Worm (Caenorhabditis elegans) whole organism, L4 larva: ENCODE measurements around the gene M04B2.2.
A peak's percentile ranks its signal among the peaks of the same experiment; 100 is the strongest.

Source experiments
- D1046.2 ChIP-seq: fragments of 200-800 bp; sonication (Bioruptor generic); IDR thresholded peaks from 2 replicates; pipeline ENCODE4 v1.3.6; 2022; ENCODE audit warnings: missing genetic modification characterization, missing compliant biosample characterization
- F44E2.7 ChIP-seq: fragments of 200-800 bp; sonication (Bioruptor generic); IDR thresholded peaks from 2 replicates; pipeline ENCODE4 v2.1.2; 2022; ENCODE audit warnings: missing genetic modification characterization, missing compliant biosample characterization
- T20F7.1 ChIP-seq: fragments of 200-800 bp; sonication (Bioruptor generic); optimal IDR thresholded peaks from 2 replicates; lab custom pipeline; 2018; ENCODE audit warnings: mild to moderate bottlenecking, missing genetic modification characterization, missing compliant biosample characterization
- Y105C5A.15 ChIP-seq: fragments of 200-800 bp; sonication (Bioruptor generic); IDR thresholded peaks from 2 replicates; pipeline ENCODE4 v1.3.6; 2022; ENCODE audit warnings: missing genetic modification characterization, missing compliant biosample characterization
- Y5F2A.4 ChIP-seq: fragments of 200-800 bp; sonication (Bioruptor generic); optimal IDR thresholded peaks from 2 replicates; lab custom pipeline; 2018; ENCODE audit warnings: mild to moderate bottlenecking, missing genetic modification characterization, missing compliant biosample characterization
- aha-1 ChIP-seq: fragments of 150-350 bp; peaks from one replicate; lab custom pipeline; 2014; ENCODE audit warnings: missing biosample characterization, missing genetic modification characterization
- attf-4 ChIP-seq: sonication (generic microtip); optimal IDR thresholded peaks from 3 replicates; lab custom pipeline; 2017; ENCODE audit warnings: missing biosample characterization, missing genetic modification characterization
- ceh-44 ChIP-seq: fragments of 200-800 bp; sonication (Bioruptor generic); IDR thresholded peaks from 2 replicates; pipeline ENCODE4 v1.3.6; 2022; ENCODE audit warnings: missing genetic modification reagents, missing genetic modification characterization, missing compliant biosample characterization
- ces-1 ChIP-seq: fragments of 150-350 bp; sonication (generic microtip); optimal IDR thresholded peaks from 4 replicates; lab custom pipeline; 2014; ENCODE audit warnings: missing biosample characterization, missing genetic modification reagents, missing genetic modification characterization
- cey-2 ChIP-seq: sonication (generic microtip); optimal IDR thresholded peaks from 3 replicates; lab custom pipeline; 2017; ENCODE audit warnings: missing genetic modification characterization, mild to moderate bottlenecking, missing compliant biosample characterization, antibody characterized with exemption, borderline replicate concordance; ENCODE audit not compliant: insufficient read depth
- daf-16 ChIP-seq, 3 experiments: sonication (generic microtip); optimal IDR thresholded peaks; 2 replicates each; lab custom pipeline; 2016 to 2017; ENCODE audit warnings: missing genetic modification characterization in 3 of 3, missing genetic modification reagents in 3 of 3, mild to moderate bottlenecking in 2 of 3, missing compliant biosample characterization in 2 of 3, missing biosample characterization in 1 of 3, moderate library complexity in 1 of 3
- daf-8 ChIP-seq: fragments of 200-800 bp; sonication (Bioruptor generic); IDR thresholded peaks from 2 replicates; pipeline ENCODE4 v1.3.6; 2022; ENCODE audit warnings: missing genetic modification characterization, missing compliant biosample characterization
- dmd-8 ChIP-seq: fragments of 200-800 bp; sonication (Bioruptor generic); IDR thresholded peaks from 2 replicates; pipeline ENCODE4 v1.3.6; 2022; ENCODE audit warnings: missing genetic modification characterization, missing compliant biosample characterization
- egl-27 ChIP-seq: sonication (generic microtip); optimal IDR thresholded peaks from 3 replicates; lab custom pipeline; 2017; ENCODE audit warnings: missing biosample characterization, missing genetic modification reagents, missing genetic modification characterization
- hlh-11 ChIP-seq: fragments of 200-800 bp; sonication (Bioruptor generic); optimal IDR thresholded peaks from 2 replicates; lab custom pipeline; 2018; ENCODE audit warnings: mild to moderate bottlenecking, missing genetic modification characterization, missing compliant biosample characterization
- hmg-1.1 ChIP-seq: fragments of 200-800 bp; sonication (Bioruptor generic); IDR thresholded peaks from 2 replicates; pipeline ENCODE4 v1.3.6; 2022; ENCODE audit warnings: missing genetic modification reagents, missing genetic modification characterization, missing compliant biosample characterization
- lin-1 ChIP-seq: fragments of 200-800 bp; sonication (Bioruptor generic); IDR thresholded peaks from 2 replicates; pipeline ENCODE4 v1.3.6; 2022; ENCODE audit warnings: missing genetic modification reagents, missing genetic modification characterization, missing compliant biosample characterization
- lin-29 ChIP-seq: fragments of 200-800 bp; sonication (Bioruptor generic); IDR thresholded peaks from 2 replicates; pipeline ENCODE4 v1.3.6; 2022; ENCODE audit warnings: missing genetic modification reagents, missing genetic modification characterization, missing compliant biosample characterization
- madf-9 ChIP-seq: fragments of 200-800 bp; sonication (Bioruptor generic); conservative IDR thresholded peaks from 2 replicates; pipeline ENCODE4 v1.3.6; 2022; ENCODE audit warnings: missing genetic modification reagents, missing genetic modification characterization, missing compliant biosample characterization
- mdl-1 ChIP-seq, 2 experiments: fragments of 150-350 bp in 1 of 2; sonication (generic microtip) in 1 of 2; optimal IDR thresholded peaks; 2 replicates each; lab custom pipeline; 2014 to 2017; ENCODE audit warnings: missing biosample characterization in 2 of 2, missing genetic modification characterization in 2 of 2
- mep-1 ChIP-seq: fragments of 150-350 bp; sonication (generic microtip); optimal IDR thresholded peaks from 3 replicates; lab custom pipeline; 2014; ENCODE audit warnings: missing biosample characterization, missing genetic modification characterization
- mes-2 ChIP-seq: sonication (generic microtip); optimal IDR thresholded peaks from 2 replicates; lab custom pipeline; 2016; ENCODE audit warnings: missing genotype, mild to moderate bottlenecking, missing genetic modification characterization, missing compliant biosample characterization; ENCODE audit not compliant: poor library complexity, severe bottlenecking
- nhr-28 ChIP-seq: fragments of 150-350 bp; optimal IDR thresholded peaks from 2 replicates; lab custom pipeline; 2014; ENCODE audit warnings: missing biosample characterization, missing genetic modification characterization
- nhr-48 ChIP-seq: sonication (generic microtip); optimal IDR thresholded peaks from 2 replicates; lab custom pipeline; 2016; ENCODE audit warnings: mild to moderate bottlenecking, missing genetic modification characterization, missing compliant biosample characterization
- nhr-77 ChIP-seq: fragments of 150-350 bp; optimal IDR thresholded peaks from 2 replicates; lab custom pipeline; 2014; ENCODE audit warnings: missing biosample characterization, missing genetic modification characterization
- php-3 ChIP-seq: fragments of 200-800 bp; sonication (Bioruptor generic); IDR thresholded peaks from 2 replicates; pipeline ENCODE4 v1.3.6; 2022; ENCODE audit warnings: missing genetic modification reagents, missing genetic modification characterization, missing compliant biosample characterization
- rbr-2 ChIP-seq: sonication (generic microtip); optimal IDR thresholded peaks from 2 replicates; lab custom pipeline; 2016; ENCODE audit warnings: missing genotype, missing genetic modification characterization, missing compliant biosample characterization
- unc-39 ChIP-seq: sonication (generic microtip); optimal IDR thresholded peaks from 2 replicates; lab custom pipeline; 2017; ENCODE audit warnings: missing biosample characterization, missing genetic modification characterization
- unc-62 ChIP-seq, 3 experiments: fragments of 150-350 bp in 1 of 3; sonication (generic microtip); optimal IDR thresholded peaks in 2 of 3; peaks in 1 of 3; 1 replicate in 1 of 3; 2 replicates in 2 of 3; lab custom pipeline; 2014 to 2017; ENCODE audit warnings: missing biosample characterization in 3 of 3, missing genetic modification characterization in 3 of 3, missing genetic modification reagents in 3 of 3, missing genotype in 1 of 3
- zfp-2 ChIP-seq: sonication (generic microtip); optimal IDR thresholded peaks from 2 replicates; lab custom pipeline; 2016; ENCODE audit warnings: mild to moderate bottlenecking, missing genetic modification characterization, missing compliant biosample characterization
- zfp-3 ChIP-seq: fragments of 200-800 bp; sonication (Bioruptor generic); conservative IDR thresholded peaks from 2 replicates; pipeline ENCODE4 v1.3.6; 2022; ENCODE audit warnings: missing genetic modification reagents, missing genetic modification characterization, missing compliant biosample characterization
- zip-11 ChIP-seq: fragments of 200-800 bp; sonication (Bioruptor generic); IDR thresholded peaks from 2 replicates; pipeline ENCODE4 v1.3.6; 2022; ENCODE audit warnings: missing genetic modification characterization, missing compliant biosample characterization

Gene M04B2.2

DNA sequence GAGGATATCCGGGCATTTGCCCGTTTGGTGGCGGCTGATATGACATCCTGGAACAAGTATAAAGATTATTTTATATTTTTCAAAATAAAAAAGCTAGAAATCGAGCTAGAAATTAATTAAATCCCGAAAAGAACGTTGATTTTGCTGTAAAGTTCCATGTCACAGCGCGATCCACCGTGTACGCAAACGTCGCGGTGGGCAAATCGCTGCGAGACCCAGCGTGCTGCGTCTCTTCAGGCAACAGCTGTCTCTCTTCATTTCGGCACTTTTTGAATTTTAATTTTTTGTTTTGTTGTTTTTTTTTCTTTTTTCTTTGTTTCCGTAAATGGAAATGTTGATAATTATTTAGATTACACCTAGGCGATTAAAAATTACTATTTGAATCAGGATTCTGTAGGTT is 38.3 kb downstream of the M04B2.2 start, which contains the start of gene sec-24.1 (continued):
- TF ChIP-seq lin-29 (GFP tag; lab: Robert Waterston, UW) (peak; percentile 62; the same call in 1 of the 2 replicates), unc-39 (tag; lab: Kevin White, UChicago) (no peak), Y105C5A.15 (GFP tag; lab: Robert Waterston, UW) (no peak)

DNA sequence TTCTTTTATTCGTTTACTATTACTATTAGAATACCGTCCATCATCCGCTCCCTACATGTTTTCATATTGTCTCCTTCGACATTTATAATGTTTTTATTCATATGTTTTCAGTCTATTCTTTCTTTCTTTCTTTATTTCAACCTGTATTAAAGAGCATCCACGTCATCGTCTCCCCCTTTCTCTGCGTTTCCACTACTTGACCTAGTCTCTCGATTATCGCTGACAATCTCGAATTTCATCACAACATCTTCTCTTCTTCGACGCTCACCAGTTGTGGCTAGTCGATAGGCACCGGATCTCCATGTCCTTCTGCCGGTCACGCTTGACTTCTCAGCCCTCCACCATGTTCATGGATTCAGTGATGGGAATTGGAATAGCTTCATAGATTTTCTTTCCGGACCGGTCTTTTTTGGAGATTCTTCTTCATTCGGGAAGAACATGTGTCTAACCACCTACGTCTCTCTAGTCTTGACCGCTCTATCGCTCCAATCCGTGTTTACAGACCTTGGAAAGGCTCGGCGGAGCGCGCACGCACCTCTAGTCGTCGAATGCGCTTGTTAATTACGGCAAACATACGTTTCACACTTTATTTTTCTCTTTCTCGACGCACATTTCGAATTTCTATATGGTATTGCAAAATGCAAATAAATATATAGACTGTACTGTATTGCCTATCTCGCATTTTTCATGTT is 40.5 kb downstream of the M04B2.2 start:
- TF ChIP-seq cey-2 (tag; lab: Kevin White, UChicago) = no peak
- TF ChIP-seq daf-8 = no peak
- no peak for TF ChIP-seq daf-16 (GFP tag; optimal IDR thresholded peaks at IDR 0.05; lab: Kevin White, UChicago)
- TF ChIP-seq daf-16 (tag; optimal IDR thresholded peaks at IDR 0.05; lab: Kevin White, UChicago) = peak; percentile 8
- peak in 1 of 2 experiments; percentile 96 for TF ChIP-seq unc-62 (GFP tag; optimal IDR thresholded peaks at IDR 0.05 in 1 of 2; lab: Kevin White, UChicago)
- TF ChIP-seq unc-62 (tag; optimal IDR thresholded peaks at IDR 0.05; lab: Kevin White, UChicago) = no peak
- peak; percentile 22 for TF ChIP-seq aha-1

DNA sequence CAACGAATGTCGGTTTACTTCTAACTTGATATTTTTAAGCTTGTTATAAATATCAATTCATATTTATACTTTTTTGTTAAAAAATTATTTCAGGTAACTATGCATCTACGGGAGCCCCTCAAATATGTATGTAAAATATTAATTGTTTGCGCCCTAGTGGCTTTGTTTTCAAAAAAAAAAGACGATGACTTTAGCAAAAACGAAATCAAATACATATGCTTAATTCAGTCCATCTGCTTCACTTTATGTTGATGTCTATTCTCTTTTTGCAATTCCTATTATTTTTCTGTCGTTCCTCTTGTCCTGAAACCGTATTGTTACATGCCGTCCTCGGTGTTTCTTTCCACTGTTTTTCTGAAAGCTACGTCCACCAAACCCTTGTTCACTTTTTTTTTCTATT is 41.9 kb downstream of the M04B2.2 start:
- TF ChIP-seq ceh-44 (GFP tag; lab: Robert Waterston, UW) (no peak), F44E2.7 (GFP tag; lab: Robert Waterston, UW) (no peak), zfp-2 (no peak), unc-62 (GFP tag; optimal IDR thresholded peaks at IDR 0.05 in 1 of 2; lab: Kevin White, UChicago) (no peak), unc-62 (tag; optimal IDR thresholded peaks at IDR 0.05; lab: Kevin White, UChicago) (no peak), madf-9 (GFP tag; lab: Robert Waterston, UW) (no peak), nhr-77 (no peak), zfp-3 (GFP tag; lab: Robert Waterston, UW) (no peak), aha-1 (peak; percentile 3)
- TF ChIP-seq, all 104 proteins: peak for 1

DNA sequence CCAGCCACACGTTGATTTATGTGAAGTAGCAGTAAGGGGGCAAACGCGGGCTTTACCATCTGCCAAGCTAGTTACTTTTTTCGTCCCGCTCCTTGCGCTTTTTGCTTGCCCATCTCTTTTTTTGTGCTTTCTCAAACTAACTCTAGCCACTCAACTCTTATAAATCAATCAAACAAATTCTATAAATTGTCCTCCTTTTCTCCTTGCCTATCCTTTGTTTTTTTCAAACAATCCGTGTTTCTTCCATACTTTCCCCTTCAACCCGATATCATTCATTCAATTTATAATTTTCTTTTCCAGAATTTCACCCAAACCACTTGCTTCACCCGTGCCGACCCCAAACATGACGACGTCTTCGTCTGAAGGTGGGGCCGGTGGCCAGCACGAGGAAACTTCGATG is 42.3 kb downstream of the M04B2.2 start, which contains the start of gene srgp-1:
Gene srgp-1, plus strand, starts transcription at position 301 of the 400 bp plus-strand sequence.
- TF ChIP-seq attf-4 (no peak), egl-27 (tag; lab: Kevin White, UChicago) (no peak), nhr-28 (tag; lab: Kevin White, UChicago) (no peak), dmd-8 (no peak), Y5F2A.4 (GFP tag; lab: Kevin White, UChicago) (no peak), mdl-1 (tag; optimal IDR thresholded peaks at IDR 0.05; lab: Kevin White, UChicago) (no peak), D1046.2 (GFP tag; lab: Robert Waterston, UW) (no peak), nhr-48 (tag; lab: Kevin White, UChicago) (no peak), rbr-2 (tag; lab: Kevin White, UChicago) (no peak), daf-16 (GFP tag; optimal IDR thresholded peaks at IDR 0.05; lab: Kevin White, UChicago) (no peak), daf-16 (tag; optimal IDR thresholded peaks at IDR 0.05; lab: Kevin White, UChicago) (no peak), mes-2 (tag; lab: Kevin White, UChicago) (no peak), php-3 (no peak), Y105C5A.15 (GFP tag; lab: Robert Waterston, UW) (no peak), mep-1 (tag; lab: Kevin White, UChicago) (no peak), hlh-11 (no peak), hmg-1.1 (no peak), zip-11 (no peak), lin-1 (GFP tag; lab: Robert Waterston, UW) (no peak), ces-1 (GFP tag; lab: Kevin White, UChicago) (no peak), T20F7.1 (GFP tag; lab: Kevin White, UChicago) (no peak)
